Worm (Caenorhabditis elegans) whole organism, midembryonic: Measurements from ENCODE around the gene mltn-6.

Source experiments
- flt-1 ChIP-seq: fragments of 200-800 bp; sonication (Bioruptor generic); IDR thresholded peaks from 2 replicates; pipeline ENCODE4 v1.3.6; 2022; ENCODE audit warnings: missing genetic modification characterization, missing compliant biosample characterization
- ref-1 ChIP-seq: fragments of 200-800 bp; sonication (Bioruptor generic); conservative IDR thresholded peaks from 2 replicates; pipeline ENCODE4 v1.3.6; 2022; ENCODE audit warnings: missing genetic modification reagents, missing genetic modification characterization, missing compliant biosample characterization

DNA sequence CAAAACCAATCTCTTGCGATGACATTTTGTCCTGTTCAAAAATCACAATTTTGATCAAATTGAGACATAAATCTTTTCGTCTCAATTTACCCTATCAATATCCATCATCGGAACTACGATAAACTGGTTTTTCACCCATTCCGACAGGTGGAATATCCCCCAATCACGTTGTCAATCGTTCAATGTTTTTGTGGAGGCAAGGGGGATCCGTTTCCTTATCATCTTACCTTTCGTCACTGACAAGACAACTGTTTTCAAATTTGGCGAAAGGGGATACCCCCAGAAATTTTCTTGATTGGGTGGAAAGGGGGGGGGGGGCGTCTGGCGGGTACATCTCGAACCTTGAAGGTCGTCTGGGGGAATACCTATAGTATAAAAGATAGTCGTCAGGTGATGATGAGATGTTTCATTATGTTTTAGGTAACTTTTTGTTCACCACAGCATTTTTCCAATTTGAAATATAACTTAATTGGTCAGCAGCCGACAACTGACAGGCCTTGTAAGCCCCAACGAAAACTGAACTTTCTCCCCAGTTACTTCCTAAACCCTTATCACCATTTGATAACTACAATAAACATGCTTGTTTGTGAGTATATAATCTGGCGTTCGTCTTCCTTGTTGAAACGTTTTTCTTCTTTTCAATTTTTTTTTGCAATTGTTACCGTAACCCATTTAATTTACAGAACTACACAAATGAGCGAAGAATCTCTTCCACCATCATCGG, 16.6 kb downstream of the mltn-6 start, which contains the start of gene ZK6.8:
- no peak for TF ChIP-seq ref-1 (GFP tag; lab: Robert Waterston, UW)
- no peak for TF ChIP-seq flt-1 (GFP tag; lab: Robert Waterston, UW)
